Fruit fly (Drosophila melanogaster) whole organism, embryonic: ENCODE measurements around the gene CG17329.

ENCODE experiments used
- Bgb ChIP-seq: fragments of 200-800 bp; sonication (Bioruptor generic); IDR thresholded peaks from 2 replicates; pipeline ENCODE4 v1.3.6; 2022; ENCODE audit warnings: missing biosample characterization, missing genetic modification characterization; ENCODE audit not compliant: partially characterized antibody
- Blimp-1 ChIP-seq: fragments of 200-800 bp; sonication (Bioruptor generic); optimal IDR thresholded peaks from 3 replicates; lab custom pipeline; 2018; ENCODE audit warnings: missing biosample characterization, missing genetic modification characterization, mild to moderate bottlenecking, moderate library complexity, missing genetic modification reagents
- CG1024 ChIP-seq: fragments of 200-800 bp; sonication (Bioruptor generic); IDR thresholded peaks from 2 replicates; pipeline ENCODE4 v1.3.6; 2022; ENCODE audit warnings: missing biosample characterization, missing genetic modification characterization
- CG10431 ChIP-seq: fragments of 200-800 bp; sonication (Bioruptor generic); optimal IDR thresholded peaks from 3 replicates; lab custom pipeline; 2018; ENCODE audit warnings: missing biosample characterization, mild to moderate bottlenecking, missing genetic modification characterization
- CG12071 ChIP-seq: fragments of 200-800 bp; sonication (Bioruptor generic); optimal IDR thresholded peaks from 3 replicates; lab custom pipeline; 2018; ENCODE audit warnings: missing biosample characterization, mild to moderate bottlenecking, missing genetic modification characterization
- CG12299 ChIP-seq: fragments of 200-800 bp; sonication (Bioruptor generic); optimal IDR thresholded peaks from 2 replicates; lab custom pipeline; 2018; ENCODE audit warnings: missing biosample characterization, mild to moderate bottlenecking, missing genetic modification characterization
- CG12659 ChIP-seq: fragments of 200-800 bp; sonication (Bioruptor generic); optimal IDR thresholded peaks from 3 replicates; lab custom pipeline; 2017; ENCODE audit warnings: mild to moderate bottlenecking, missing biosample characterization, missing genetic modification reagents, missing genetic modification characterization
- CG14860 ChIP-seq: fragments of 200-800 bp; sonication (Bioruptor generic); IDR thresholded peaks from 3 replicates; pipeline ENCODE4 v1.3.6; 2022; ENCODE audit warnings: missing biosample characterization, missing genetic modification characterization; ENCODE audit not compliant: partially characterized antibody
- CG1602 ChIP-seq: fragments of 200-800 bp; sonication (Bioruptor generic); optimal IDR thresholded peaks from 3 replicates; lab custom pipeline; 2016; ENCODE audit warnings: missing biosample characterization, missing genetic modification characterization
- CG17361 ChIP-seq: fragments of 200-800 bp; sonication (Bioruptor generic); IDR thresholded peaks from 3 replicates; pipeline ENCODE4 v1.3.6; 2022; ENCODE audit warnings: missing biosample characterization, missing genetic modification characterization
- CG17912 ChIP-seq: fragments of 200-800 bp; sonication (Bioruptor generic); optimal IDR thresholded peaks from 2 replicates; lab custom pipeline; 2018; ENCODE audit warnings: missing biosample characterization, mild to moderate bottlenecking, missing genetic modification characterization
- CG1832 ChIP-seq: fragments of 200-800 bp; sonication (Bioruptor generic); optimal IDR thresholded peaks from 2 replicates; lab custom pipeline; 2017; ENCODE audit warnings: missing biosample characterization, mild to moderate bottlenecking, missing genetic modification characterization, inconsistent platforms
- CG2116 ChIP-seq: fragments of 200-800 bp; sonication (Bioruptor generic); optimal IDR thresholded peaks from 3 replicates; lab custom pipeline; 2018; ENCODE audit warnings: missing biosample characterization, mild to moderate bottlenecking, missing genetic modification characterization
- CG30020 ChIP-seq: fragments of 200-800 bp; optimal IDR thresholded peaks from 2 replicates; lab custom pipeline; 2019; ENCODE audit warnings: missing biosample characterization, mild to moderate bottlenecking, missing genetic modification characterization, moderate library complexity
- CG33557 ChIP-seq: fragments of 200-800 bp; sonication (Bioruptor generic); optimal IDR thresholded peaks from 2 replicates; lab custom pipeline; 2019; ENCODE audit warnings: missing biosample characterization, mild to moderate bottlenecking, missing genetic modification characterization, moderate library complexity
- CG34376 ChIP-seq: fragments of 200-800 bp; sonication (Bioruptor generic); optimal IDR thresholded peaks from 2 replicates; lab custom pipeline; 2018; ENCODE audit warnings: missing biosample characterization, mild to moderate bottlenecking, missing genetic modification characterization
- CG4424 ChIP-seq: fragments of 200-800 bp; sonication (Bioruptor generic); optimal IDR thresholded peaks from 3 replicates; lab custom pipeline; 2016; ENCODE audit warnings: missing biosample characterization, missing genetic modification characterization
- CG6654 ChIP-seq: fragments of 200-800 bp; sonication (Bioruptor generic); optimal IDR thresholded peaks from 2 replicates; lab custom pipeline; 2017; ENCODE audit warnings: missing biosample characterization, mild to moderate bottlenecking, missing genetic modification characterization
- CG9727 ChIP-seq: fragments of 200-800 bp; sonication (Bioruptor generic); optimal IDR thresholded peaks from 3 replicates; lab custom pipeline; 2017; ENCODE audit warnings: missing biosample characterization, mild to moderate bottlenecking, missing genetic modification characterization
- Camta ChIP-seq: fragments of 200-800 bp; sonication (Bioruptor generic); optimal IDR thresholded peaks from 2 replicates; lab custom pipeline; 2016; ENCODE audit warnings: missing biosample characterization, missing genetic modification characterization
- Chrac-16 ChIP-seq: fragments of 200-800 bp; sonication (Bioruptor generic); optimal IDR thresholded peaks from 3 replicates; lab custom pipeline; 2016; ENCODE audit warnings: missing biosample characterization, missing genetic modification characterization
- D19B ChIP-seq: fragments of 200-800 bp; sonication (Bioruptor generic); optimal IDR thresholded peaks from 2 replicates; lab custom pipeline; 2017; ENCODE audit warnings: missing biosample characterization, mild to moderate bottlenecking, missing genetic modification characterization
- HLH3B ChIP-seq: fragments of 200-800 bp; sonication (Bioruptor generic); IDR thresholded peaks from 2 replicates; pipeline ENCODE4 v1.3.6; 2022; ENCODE audit warnings: missing biosample characterization, missing genetic modification characterization
- Lpt ChIP-seq: fragments of >200 bp; optimal IDR thresholded peaks from 2 replicates; lab custom pipeline; 2018; ENCODE audit warnings: missing biosample characterization, missing genetic modification characterization
- MTF-1 ChIP-seq: fragments of 200-800 bp; sonication (Bioruptor generic); optimal IDR thresholded peaks from 2 replicates; lab custom pipeline; 2018; ENCODE audit warnings: missing biosample characterization, mild to moderate bottlenecking, missing genetic modification characterization, borderline replicate concordance
- Mrtf ChIP-seq: fragments of 200-800 bp; sonication (Bioruptor generic); IDR thresholded peaks from 3 replicates; pipeline ENCODE4 v1.3.6; 2022; ENCODE audit warnings: missing biosample characterization, missing genetic modification characterization
- NC2β ChIP-seq: fragments of 200-800 bp; sonication (Bioruptor generic); optimal IDR thresholded peaks from 2 replicates; lab custom pipeline; 2016; ENCODE audit warnings: missing biosample characterization, missing genetic modification characterization
- Neu2 ChIP-seq: fragments of 200-800 bp; sonication (Bioruptor generic); optimal IDR thresholded peaks from 3 replicates; lab custom pipeline; 2016; ENCODE audit warnings: missing biosample characterization, missing genetic modification characterization, borderline replicate concordance
- Sry-β ChIP-seq: fragments of 200-800 bp; sonication (Bioruptor generic); optimal IDR thresholded peaks from 2 replicates; lab custom pipeline; 2018; ENCODE audit warnings: missing biosample characterization, mild to moderate bottlenecking, missing genetic modification characterization, moderate library complexity
- ash1 ChIP-seq: fragments of 200-800 bp; sonication (Bioruptor generic); optimal IDR thresholded peaks from 2 replicates; lab custom pipeline; 2018; ENCODE audit warnings: missing biosample characterization, mild to moderate bottlenecking, missing genetic modification characterization
- ato ChIP-seq: fragments of 200-800 bp; sonication (Bioruptor generic); IDR thresholded peaks from 2 replicates; pipeline ENCODE4 v1.3.6; 2022; ENCODE audit warnings: missing biosample characterization, missing genetic modification characterization; ENCODE audit not compliant: partially characterized antibody
- bowl ChIP-seq: fragments of 200-800 bp; sonication (Bioruptor generic); IDR thresholded peaks from 2 replicates; pipeline ENCODE4 v1.3.6; 2022; ENCODE audit warnings: missing biosample characterization, missing genetic modification characterization
- cg ChIP-seq: fragments of 200-800 bp; sonication (Bioruptor generic); optimal IDR thresholded peaks from 3 replicates; lab custom pipeline; 2019; ENCODE audit warnings: missing biosample characterization, mild to moderate bottlenecking, missing genetic modification characterization, moderate library complexity
- chinmo ChIP-seq: fragments of 200-800 bp; sonication (Bioruptor generic); IDR thresholded peaks from 4 replicates; pipeline ENCODE4 v1.3.6; 2022; ENCODE audit warnings: missing biosample characterization, missing genetic modification characterization; ENCODE audit not compliant: partially characterized antibody
- cwo ChIP-seq: fragments of 200-800 bp; sonication (Bioruptor generic); optimal IDR thresholded peaks from 3 replicates; lab custom pipeline; 2017; ENCODE audit warnings: missing biosample characterization, missing genetic modification characterization, mild to moderate bottlenecking, moderate library complexity, missing genetic modification reagents
- da ChIP-seq: fragments of 200-800 bp; sonication (Bioruptor generic); optimal IDR thresholded peaks from 2 replicates; lab custom pipeline; 2016; ENCODE audit warnings: missing biosample characterization, missing genetic modification characterization
- dm ChIP-seq: fragments of 200-800 bp; sonication (Bioruptor generic); optimal IDR thresholded peaks from 3 replicates; lab custom pipeline; 2016; ENCODE audit warnings: missing biosample characterization, missing genetic modification characterization
- gce ChIP-seq: fragments of 200-800 bp; sonication (Bioruptor generic); IDR thresholded peaks from 3 replicates; pipeline ENCODE4 v1.3.6; 2022; ENCODE audit warnings: missing biosample characterization, missing genetic modification characterization
- her ChIP-seq: fragments of 200-800 bp; sonication (Bioruptor generic); optimal IDR thresholded peaks from 2 replicates; lab custom pipeline; 2016; ENCODE audit warnings: missing biosample characterization, missing genetic modification characterization
- lab ChIP-seq: fragments of 200-800 bp; sonication (Bioruptor generic); optimal IDR thresholded peaks from 3 replicates; lab custom pipeline; 2017; ENCODE audit warnings: missing biosample characterization, missing genetic modification characterization, mild to moderate bottlenecking, moderate library complexity, missing genetic modification reagents
- oc ChIP-seq: fragments of 200-800 bp; sonication (Bioruptor generic); optimal IDR thresholded peaks from 2 replicates; lab custom pipeline; 2018; ENCODE audit warnings: missing biosample characterization, mild to moderate bottlenecking, missing genetic modification characterization, moderate library complexity
- prd ChIP-seq, 3 experiments: fragments of >200 bp in 2 of 3; fragments of 200-800 bp in 1 of 3; sonication (Bioruptor generic) in 1 of 3; optimal IDR thresholded peaks in 2 of 3; IDR thresholded peaks in 1 of 3; 2 replicates in 2 of 3; 3 replicates in 1 of 3; pipeline versions ENCODE4 v1.3.6 to Lab custom; 2017 to 2022; ENCODE audit warnings: missing biosample characterization in 1 of 3, missing genetic modification characterization in 1 of 3
- schlank ChIP-seq: fragments of 200-800 bp; sonication (Bioruptor generic); optimal IDR thresholded peaks from 2 replicates; lab custom pipeline; 2018; ENCODE audit warnings: missing biosample characterization, mild to moderate bottlenecking, missing genetic modification characterization
- sens ChIP-seq: fragments of 200-800 bp; sonication (Bioruptor generic); peaks from one replicate; lab custom pipeline; 2016; ENCODE audit warnings: missing biosample characterization, missing genetic modification characterization
- sqz ChIP-seq: fragments of 200-800 bp; sonication (Bioruptor generic); optimal IDR thresholded peaks from 3 replicates; lab custom pipeline; 2018; ENCODE audit warnings: missing biosample characterization, mild to moderate bottlenecking, missing genetic modification characterization
- tup ChIP-seq: fragments of 200-800 bp; sonication (Bioruptor generic); optimal IDR thresholded peaks from 2 replicates; lab custom pipeline; 2016; ENCODE audit warnings: missing biosample characterization, mild to moderate bottlenecking, missing genetic modification characterization, moderate library complexity
- vfl ChIP-seq: fragments of 200-800 bp; sonication (Bioruptor generic); optimal IDR thresholded peaks from 2 replicates; lab custom pipeline; 2016; ENCODE audit warnings: missing biosample characterization, missing genetic modification characterization

CG17329 gene

dm6 chr2L:16299466-16300311, 8.6 kb downstream of the CG17329 start, which contains the start of the genes heix and CG17328 (continued):
- TF ChIP-seq CG14860 (GFP tag; lab: Robert Waterston, UW) (no peak), ash1 (no peak), HLH3B (GFP tag; lab: Robert Waterston, UW) (0 out of 2 replicates have a peak, but pooled peaks have one; percentile 69), CG1832 (GFP tag; lab: Kevin White, UChicago) (peak; percentile 57), cwo (GFP tag; lab: Kevin White, UChicago) (no peak), schlank (tag; lab: Kevin White, UChicago) (peak; percentile 57), chinmo (GFP tag; lab: Robert Waterston, UW) (no peak), CG1602 (peak; percentile 64), CG12659 (GFP tag; lab: Kevin White, UChicago) (peak; percentile 80), CG30020 (tag; lab: Kevin White, UChicago) (peak; percentile 64), CG10431 (no peak), Mrtf (GFP tag; lab: Robert Waterston, UW) (peak; percentile 53; the same call in 2 of the 3 replicates), sens (peak; percentile 94), D19B (GFP tag; lab: Kevin White, UChicago) (peak; percentile 68), NC2β (GFP tag; lab: Kevin White, UChicago) (peak; percentile 39), Camta (GFP tag; lab: Kevin White, UChicago) (peak; percentile 49), dm (GFP tag; lab: Kevin White, UChicago) (peak; percentile 26), ato (0 out of 2 replicates have a peak, but pooled peaks have one; percentile 16), bowl (GFP tag; lab: Robert Waterston, UW) (no peak), lab (no peak), her (GFP tag; lab: Kevin White, UChicago) (no peak), oc (tag; lab: Kevin White, UChicago) (no peak), sqz (GFP tag; lab: Kevin White, UChicago) (no peak), Chrac-16 (GFP tag; lab: Kevin White, UChicago) (peak; percentile 81), CG6654 (GFP tag; lab: Kevin White, UChicago) (no peak), cg (GFP tag; lab: Kevin White, UChicago) (no peak), CG12299 (tag; lab: Kevin White, UChicago) (peak; percentile 54), Neu2 (GFP tag; lab: Kevin White, UChicago) (no peak), CG2116 (GFP tag; lab: Kevin White, UChicago) (peak; percentile 75), tup (GFP tag; lab: Kevin White, UChicago) (peak; percentile 18), CG1024 (GFP tag; lab: Robert Waterston, UW) (peak; percentile 64; the same call in 1 of the 2 replicates), gce (no peak), CG9727 (peak; percentile 77), Sry-β (no peak), CG12071 (GFP tag; lab: Kevin White, UChicago) (no peak), vfl (GFP tag; lab: Kevin White, UChicago) (no peak), CG17361 (peak; percentile 88), Lpt (GFP tag; lab: Kevin White, UChicago) (no peak), CG4424 (peak; percentile 77), MTF-1 (GFP tag; lab: Kevin White, UChicago) (no peak), Blimp-1 (GFP tag; lab: Kevin White, UChicago) (peak; percentile 50), prd (optimal IDR thresholded peaks at IDR 0.05; lab: Kevin White, UChicago) (no peak), prd (GFP tag; IDR thresholded peaks at IDR 0.05; lab: Robert Waterston, UW) (peak; percentile 76), da (no peak), CG17912 (GFP tag; lab: Kevin White, UChicago) (peak; percentile 47), CG33557 (GFP tag; lab: Kevin White, UChicago) (peak; percentile 36), Bgb (GFP tag; lab: Robert Waterston, UW) (no peak; the same call in 1 of the 2 replicates), CG34376 (GFP tag; lab: Kevin White, UChicago) (peak; percentile 61)
